Worm (Caenorhabditis elegans) whole organism, L3 larva: ENCODE results near the gene Y7A5A.13.

Experiments
- nhr-67 ChIP-seq: fragments of 150-350 bp; optimal IDR thresholded peaks from 2 replicates; lab custom pipeline; 2014; ENCODE audit warnings: missing biosample characterization, missing genetic modification characterization
- ztf-11 ChIP-seq: fragments of 150-350 bp; optimal IDR thresholded peaks from 2 replicates; lab custom pipeline; 2014; ENCODE audit warnings: missing biosample characterization, missing genetic modification characterization

DNA sequence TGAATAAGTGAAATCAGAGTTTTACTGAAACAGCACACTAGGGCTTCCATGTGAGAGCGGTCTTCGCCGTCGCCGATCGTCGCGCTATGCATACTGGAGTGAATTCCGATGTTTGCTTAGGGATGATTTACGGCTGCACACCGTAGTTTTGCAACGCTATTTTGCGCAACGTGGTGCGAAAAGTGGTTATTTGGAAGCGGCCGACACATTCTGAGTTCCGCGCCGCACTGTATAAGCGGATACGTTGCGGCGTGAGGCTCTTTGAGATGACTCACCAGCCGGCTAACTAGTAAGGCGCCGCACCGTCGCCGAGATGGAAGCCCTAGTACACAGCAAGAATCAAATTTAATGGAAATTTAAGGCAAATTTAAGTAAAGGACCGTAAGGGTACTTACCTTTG is 5.1 kb upstream of the Y7A5A.13 start:
- TF ChIP-seq ztf-11 (tag; lab: Kevin White, UChicago): no peak
- TF ChIP-seq nhr-67 (tag; lab: Kevin White, UChicago): no peak
